Fruit fly (Drosophila melanogaster): Measurements from ENCODE around the gene Npc2d.
A peak's percentile ranks its signal among the peaks of the same experiment; 100 is the strongest.

The Npc2d gene

DNA sequence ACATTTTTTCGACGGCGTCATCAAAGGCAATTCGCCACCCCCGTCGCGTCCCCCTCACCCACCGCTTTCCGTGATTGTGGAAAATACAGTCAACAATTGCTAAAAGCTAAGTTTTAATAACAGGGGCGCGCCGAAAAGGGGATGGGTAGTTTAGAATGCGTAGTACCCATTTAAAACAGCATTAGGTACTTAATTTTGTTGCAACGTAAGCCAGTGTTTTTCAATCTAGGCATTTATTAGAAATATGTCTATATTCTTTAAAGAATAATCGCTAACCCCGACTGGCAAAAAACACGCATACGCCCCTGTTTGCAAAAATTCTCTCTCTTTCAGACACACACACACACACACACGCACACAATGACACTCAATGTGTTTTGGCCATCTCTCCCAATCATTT is 29.0 kb upstream of the Npc2d start (continued):
- TF ChIP-seq Sry-β (GFP tag; optimal IDR thresholded peaks at IDR 0.05), result no peak
- 0 out of 4 replicates have a peak, but pooled peaks have one; percentile 5 for TF ChIP-seq chinmo (GFP tag; IDR thresholded peaks at IDR 0.05; ENCODE audit: partially characterized antibody)
- no peak for TF ChIP-seq CG7745 (tag; optimal IDR thresholded peaks at IDR 0.05)
- no peak for TF ChIP-seq CG12744 (GFP tag; optimal IDR thresholded peaks at IDR 0.05)
- peak; percentile 62 for TF ChIP-seq CG4404 (GFP tag; IDR thresholded peaks at IDR 0.05)
- no peak for TF ChIP-seq Dip2 (GFP tag; IDR thresholded peaks at IDR 0.05)
- no peak for TF ChIP-seq Lpt (GFP tag; optimal IDR thresholded peaks at IDR 0.05)
- TF ChIP-seq CG7556 (GFP tag; optimal IDR thresholded peaks at IDR 0.05), result peak; percentile 13
- no peak for TF ChIP-seq Dll (GFP tag; IDR thresholded peaks at IDR 0.05; ENCODE audit: partially characterized antibody)
- no peak for TF ChIP-seq CG14050 (GFP tag; IDR thresholded peaks at IDR 0.05)
- peak; percentile 25 for TF ChIP-seq CG12391 (tag; optimal IDR thresholded peaks at IDR 0.05)
- peak; percentile 26 for TF ChIP-seq Bteb2 (GFP tag; optimal IDR thresholded peaks at IDR 0.05)
- peak; percentile 14 for TF ChIP-seq CG10209 (GFP tag; optimal IDR thresholded peaks at IDR 0.05)
- no peak for TF ChIP-seq Oaz (GFP tag; IDR thresholded peaks at IDR 0.05)
- TF ChIP-seq ewg (GFP tag; optimal IDR thresholded peaks at IDR 0.05), result no peak
- TF ChIP-seq CG30020 (tag; optimal IDR thresholded peaks at IDR 0.05), result no peak
- peak; percentile 45 for TF ChIP-seq ind (GFP tag; optimal IDR thresholded peaks at IDR 0.05)
- TF ChIP-seq CG14965 (GFP tag; optimal IDR thresholded peaks at IDR 0.05; ENCODE audit: borderline replicate concordance), result no peak
- TF ChIP-seq H15 (GFP tag; IDR thresholded peaks at IDR 0.05), result 0 out of 3 replicates have a peak, but pooled peaks have one; percentile 45
- TF ChIP-seq Optix (GFP tag; IDR thresholded peaks at IDR 0.05), result no peak
- TF ChIP-seq CG8924 (tag; optimal IDR thresholded peaks at IDR 0.05), result no peak
- TF ChIP-seq CG18262 (tag; optimal IDR thresholded peaks at IDR 0.05), result no peak
- TF ChIP-seq CoRest (tag; optimal IDR thresholded peaks at IDR 0.05), result peak; percentile 47
- TF ChIP-seq jing (GFP tag; optimal IDR thresholded peaks at IDR 0.05), result no peak
- no peak for TF ChIP-seq CG8281 (tag; optimal IDR thresholded peaks at IDR 0.05)
- peak; percentile 35 for TF ChIP-seq CG15269 (tag; optimal IDR thresholded peaks at IDR 0.05)
- TF ChIP-seq nerfin-1 (tag; optimal IDR thresholded peaks at IDR 0.05), result no peak
- peak; percentile 16 for TF ChIP-seq CG3995 (GFP tag; optimal IDR thresholded peaks at IDR 0.05)
- no peak for TF ChIP-seq CG4282 (GFP tag; optimal IDR thresholded peaks at IDR 0.05)
- peak; percentile 9 for TF ChIP-seq eyg (GFP tag; optimal IDR thresholded peaks at IDR 0.05)
- TF ChIP-seq CG2199 (GFP tag; IDR thresholded peaks at IDR 0.05), result no peak
- no peak for TF ChIP-seq CG2875 (GFP tag; optimal IDR thresholded peaks at IDR 0.05)
- peak; percentile 60 for TF ChIP-seq bcd (GFP tag; optimal IDR thresholded peaks at IDR 0.05)
- peak; percentile 59 for TF ChIP-seq rib (GFP tag; IDR thresholded peaks at IDR 0.05)
- TF ChIP-seq CHES-1-like (GFP tag; optimal IDR thresholded peaks at IDR 0.05), result no peak
- no peak for TF ChIP-seq cas (GFP tag; IDR thresholded peaks at IDR 0.05)
- TF ChIP-seq CG15696 (tag; optimal IDR thresholded peaks at IDR 0.05), result no peak
- peak; percentile 14 for TF ChIP-seq CG13424 (tag; optimal IDR thresholded peaks at IDR 0.05)
- no peak for TF ChIP-seq D (optimal IDR thresholded peaks at IDR 0.05)
- no peak for TF ChIP-seq D (GFP tag; optimal IDR thresholded peaks at IDR 0.05)
- peak; percentile 33; the same call in 1 of the 2 replicates for TF ChIP-seq sisA (GFP tag; IDR thresholded peaks at IDR 0.05)
- peak; percentile 35 for TF ChIP-seq luna (GFP tag; optimal IDR thresholded peaks at IDR 0.05)
- TF ChIP-seq bab2 (GFP tag; optimal IDR thresholded peaks at IDR 0.05), result peak; percentile 7
- no peak for TF ChIP-seq CG4854 (GFP tag; optimal IDR thresholded peaks at IDR 0.05)
- peak; percentile 24 for TF ChIP-seq unpg (GFP tag; optimal IDR thresholded peaks at IDR 0.05)
- no peak for TF ChIP-seq prd (optimal IDR thresholded peaks at IDR 0.05)
- peak; percentile 66 for TF ChIP-seq prd (GFP tag; IDR thresholded peaks at IDR 0.05)
- TF ChIP-seq CG42726 (GFP tag; IDR thresholded peaks at IDR 0.05; ENCODE audit: partially characterized antibody), result no peak
- TF ChIP-seq CG7372 (GFP tag; IDR thresholded peaks at IDR 0.05), result no peak
- TF ChIP-seq CG16813 (GFP tag; IDR thresholded peaks at IDR 0.05; ENCODE audit: partially characterized antibody), result no peak
- no peak for TF ChIP-seq Blimp-1 (GFP tag; optimal IDR thresholded peaks at IDR 0.05)
